Worm (Caenorhabditis elegans) whole organism, L4 larva: ENCODE results near the gene col-75.
A peak's percentile ranks its signal among the peaks of the same experiment; 100 is the strongest.

ENCODE experiments used
- F44E2.7 ChIP-seq: fragments of 200-800 bp; sonication (Bioruptor generic); IDR thresholded peaks from 2 replicates; pipeline ENCODE4 v2.1.2; 2022; ENCODE audit warnings: missing genetic modification characterization, missing compliant biosample characterization
- F49E8.2 ChIP-seq: sonication (generic microtip); optimal IDR thresholded peaks from 2 replicates; lab custom pipeline; 2016; ENCODE audit warnings: missing compliant biosample characterization, mild to moderate bottlenecking, missing genetic modification characterization, borderline replicate concordance
- T20F7.1 ChIP-seq: fragments of 200-800 bp; sonication (Bioruptor generic); optimal IDR thresholded peaks from 2 replicates; lab custom pipeline; 2018; ENCODE audit warnings: mild to moderate bottlenecking, missing genetic modification characterization, missing compliant biosample characterization
- Y48G9A.11 ChIP-seq: fragments of 200-800 bp; sonication (Bioruptor generic); IDR thresholded peaks from 2 replicates; pipeline ENCODE4 v1.3.6; 2022; ENCODE audit warnings: missing genetic modification reagents, missing genetic modification characterization, missing compliant biosample characterization
- ZK337.2 ChIP-seq: fragments of 200-800 bp; sonication (Bioruptor generic); IDR thresholded peaks from 2 replicates; pipeline ENCODE4 v1.3.6; 2022; ENCODE audit warnings: missing genetic modification reagents, missing genetic modification characterization, missing compliant biosample characterization
- ZK546.5 ChIP-seq, 2 experiments: sonication (generic microtip); optimal IDR thresholded peaks; 2 replicates each; lab custom pipeline; 2017; ENCODE audit warnings: missing biosample characterization in 2 of 2, missing genetic modification characterization in 2 of 2
- aha-1 ChIP-seq: fragments of 150-350 bp; peaks from one replicate; lab custom pipeline; 2014; ENCODE audit warnings: missing biosample characterization, missing genetic modification characterization
- aly-2 ChIP-seq: sonication (generic microtip); optimal IDR thresholded peaks from 2 replicates; lab custom pipeline; 2018; ENCODE audit warnings: missing biosample characterization, missing genetic modification characterization
- arid-1 ChIP-seq: fragments of 200-800 bp; sonication (Bioruptor generic); conservative IDR thresholded peaks from 2 replicates; pipeline ENCODE4 v1.3.6; 2022; ENCODE audit warnings: missing genetic modification reagents, missing genetic modification characterization, missing compliant biosample characterization
- attf-4 ChIP-seq: sonication (generic microtip); optimal IDR thresholded peaks from 3 replicates; lab custom pipeline; 2017; ENCODE audit warnings: missing biosample characterization, missing genetic modification characterization
- ceh-20 ChIP-seq: fragments of 200-800 bp; sonication (Bioruptor generic); IDR thresholded peaks from 2 replicates; pipeline ENCODE4 v1.3.6; 2022; ENCODE audit warnings: missing genetic modification reagents, missing genetic modification characterization, missing compliant biosample characterization
- ceh-28 ChIP-seq: fragments of 150-350 bp; optimal IDR thresholded peaks from 2 replicates; lab custom pipeline; 2014; ENCODE audit warnings: missing biosample characterization, missing genetic modification reagents, missing genetic modification characterization
- ceh-62 ChIP-seq: sonication (generic microtip); optimal IDR thresholded peaks from 2 replicates; lab custom pipeline; 2017; ENCODE audit warnings: missing biosample characterization, missing genetic modification characterization
- ceh-82 ChIP-seq: sonication (generic microtip); optimal IDR thresholded peaks from 2 replicates; lab custom pipeline; 2017; ENCODE audit warnings: missing biosample characterization, missing genetic modification characterization
- cey-2 ChIP-seq: sonication (generic microtip); optimal IDR thresholded peaks from 3 replicates; lab custom pipeline; 2017; ENCODE audit warnings: missing genetic modification characterization, mild to moderate bottlenecking, missing compliant biosample characterization, antibody characterized with exemption, borderline replicate concordance; ENCODE audit not compliant: insufficient read depth
- daf-12 ChIP-seq: fragments of 150-350 bp; optimal IDR thresholded peaks from 2 replicates; lab custom pipeline; 2014; ENCODE audit warnings: missing biosample characterization, missing genetic modification reagents, missing genetic modification characterization
- dmd-6 ChIP-seq: fragments of 200-800 bp; sonication (Bioruptor generic); IDR thresholded peaks from 2 replicates; pipeline ENCODE4 v1.3.6; 2022; ENCODE audit warnings: missing genetic modification reagents, missing genetic modification characterization, missing compliant biosample characterization
- dmd-8 ChIP-seq: fragments of 200-800 bp; sonication (Bioruptor generic); IDR thresholded peaks from 2 replicates; pipeline ENCODE4 v1.3.6; 2022; ENCODE audit warnings: missing genetic modification characterization, missing compliant biosample characterization
- dpl-1 ChIP-seq: fragments of 150-350 bp; optimal IDR thresholded peaks from 2 replicates; lab custom pipeline; 2014; ENCODE audit warnings: missing biosample characterization, missing genetic modification reagents, missing genetic modification characterization
- dve-1 ChIP-seq: sonication (generic microtip); optimal IDR thresholded peaks from 2 replicates; lab custom pipeline; 2017; ENCODE audit warnings: antibody characterized with exemption, mild to moderate bottlenecking, missing genetic modification characterization, missing compliant biosample characterization; ENCODE audit not compliant: insufficient read depth
- fkh-10 ChIP-seq: fragments of 150-350 bp; optimal IDR thresholded peaks from 2 replicates; lab custom pipeline; 2014; ENCODE audit warnings: missing biosample characterization, missing genetic modification reagents, missing genetic modification characterization
- hif-1 ChIP-seq, 2 experiments: sonication (generic microtip); optimal IDR thresholded peaks; 2 replicates each; lab custom pipeline; 2016 to 2017; ENCODE audit warnings: missing compliant biosample characterization in 2 of 2, missing genetic modification characterization in 2 of 2, missing genetic modification reagents in 2 of 2, missing genotype in 2 of 2, mild to moderate bottlenecking in 1 of 2
- hmg-1.1 ChIP-seq: fragments of 200-800 bp; sonication (Bioruptor generic); IDR thresholded peaks from 2 replicates; pipeline ENCODE4 v1.3.6; 2022; ENCODE audit warnings: missing genetic modification reagents, missing genetic modification characterization, missing compliant biosample characterization
- jun-1 ChIP-seq: fragments of 150-350 bp; optimal IDR thresholded peaks from 2 replicates; lab custom pipeline; 2014; ENCODE audit warnings: missing biosample characterization, missing genetic modification reagents, missing genetic modification characterization
- lin-1 ChIP-seq: fragments of 200-800 bp; sonication (Bioruptor generic); IDR thresholded peaks from 2 replicates; pipeline ENCODE4 v1.3.6; 2022; ENCODE audit warnings: missing genetic modification reagents, missing genetic modification characterization, missing compliant biosample characterization
- lin-13 ChIP-seq: fragments of 150-350 bp; optimal IDR thresholded peaks from 2 replicates; lab custom pipeline; 2014; ENCODE audit warnings: missing biosample characterization, missing genetic modification reagents, missing genetic modification characterization
- lin-15B ChIP-seq: fragments of 150-350 bp; sonication (generic microtip); optimal IDR thresholded peaks from 3 replicates; lab custom pipeline; 2014; ENCODE audit warnings: missing biosample characterization, missing genetic modification characterization
- lin-29 ChIP-seq: fragments of 200-800 bp; sonication (Bioruptor generic); IDR thresholded peaks from 2 replicates; pipeline ENCODE4 v1.3.6; 2022; ENCODE audit warnings: missing genetic modification reagents, missing genetic modification characterization, missing compliant biosample characterization
- lin-39 ChIP-seq: fragments of 150-350 bp; optimal IDR thresholded peaks from 2 replicates; lab custom pipeline; 2014; ENCODE audit warnings: missing biosample characterization, missing genetic modification reagents, missing genetic modification characterization
- lsy-2 ChIP-seq, 2 experiments: fragments of 150-350 bp in 1 of 2; sonication (generic microtip) in 1 of 2; optimal IDR thresholded peaks; 2 replicates each; lab custom pipeline; 2014 to 2017; ENCODE audit warnings: missing biosample characterization in 2 of 2, missing genetic modification characterization in 2 of 2
- madf-9 ChIP-seq: fragments of 200-800 bp; sonication (Bioruptor generic); conservative IDR thresholded peaks from 2 replicates; pipeline ENCODE4 v1.3.6; 2022; ENCODE audit warnings: missing genetic modification reagents, missing genetic modification characterization, missing compliant biosample characterization
- mdl-1 ChIP-seq, 2 experiments: fragments of 150-350 bp in 1 of 2; sonication (generic microtip) in 1 of 2; optimal IDR thresholded peaks; 2 replicates each; lab custom pipeline; 2014 to 2017; ENCODE audit warnings: missing biosample characterization in 2 of 2, missing genetic modification characterization in 2 of 2
- mxl-2 ChIP-seq: fragments of 200-800 bp; sonication (Bioruptor generic); conservative IDR thresholded peaks from 2 replicates; pipeline ENCODE4 v1.3.6; 2022; ENCODE audit warnings: missing genetic modification reagents, missing genetic modification characterization, missing compliant biosample characterization
- nhr-111 ChIP-seq: fragments of 200-800 bp; sonication (Bioruptor generic); optimal IDR thresholded peaks from 2 replicates; lab custom pipeline; 2018; ENCODE audit warnings: mild to moderate bottlenecking, missing genetic modification characterization, missing compliant biosample characterization
- nhr-41 ChIP-seq: fragments of 200-800 bp; sonication (Bioruptor generic); IDR thresholded peaks from 2 replicates; pipeline ENCODE4 v1.3.6; 2022; ENCODE audit warnings: missing genetic modification reagents, missing genetic modification characterization, missing compliant biosample characterization
- nhr-6 ChIP-seq: fragments of 150-350 bp; optimal IDR thresholded peaks from 2 replicates; lab custom pipeline; 2014; ENCODE audit warnings: missing biosample characterization, missing genetic modification characterization
- nhr-76 ChIP-seq: fragments of 150-350 bp; optimal IDR thresholded peaks from 2 replicates; lab custom pipeline; 2014; ENCODE audit warnings: missing biosample characterization, missing genetic modification characterization
- nhr-77 ChIP-seq: fragments of 150-350 bp; optimal IDR thresholded peaks from 2 replicates; lab custom pipeline; 2014; ENCODE audit warnings: missing biosample characterization, missing genetic modification characterization
- rbr-2 ChIP-seq: sonication (generic microtip); optimal IDR thresholded peaks from 2 replicates; lab custom pipeline; 2016; ENCODE audit warnings: missing genotype, missing genetic modification characterization, missing compliant biosample characterization
- sdz-12 ChIP-seq: fragments of 200-800 bp; sonication (Bioruptor generic); optimal IDR thresholded peaks from 2 replicates; lab custom pipeline; 2018; ENCODE audit warnings: mild to moderate bottlenecking, missing genetic modification characterization, missing compliant biosample characterization
- snpc-4 ChIP-seq: fragments of 150-350 bp; optimal IDR thresholded peaks from 2 replicates; lab custom pipeline; 2014; ENCODE audit warnings: missing biosample characterization, missing genetic modification characterization
- spr-1 ChIP-seq: sonication (generic microtip); optimal IDR thresholded peaks from 2 replicates; lab custom pipeline; 2016; ENCODE audit warnings: mild to moderate bottlenecking, missing genetic modification characterization, missing compliant biosample characterization
- tra-1 ChIP-seq: fragments of 200-800 bp; sonication (Bioruptor generic); IDR thresholded peaks from 2 replicates; pipeline ENCODE4 v1.3.6; 2022; ENCODE audit warnings: missing genetic modification reagents, missing genetic modification characterization, missing compliant biosample characterization
- unc-130 ChIP-seq: sonication (generic microtip); optimal IDR thresholded peaks from 2 replicates; lab custom pipeline; 2016; ENCODE audit warnings: missing genetic modification reagents, missing genetic modification characterization, missing compliant biosample characterization
- unc-39 ChIP-seq: sonication (generic microtip); optimal IDR thresholded peaks from 2 replicates; lab custom pipeline; 2017; ENCODE audit warnings: missing biosample characterization, missing genetic modification characterization
- unc-62 ChIP-seq, 3 experiments: fragments of 150-350 bp in 1 of 3; sonication (generic microtip); optimal IDR thresholded peaks in 2 of 3; peaks in 1 of 3; 1 replicate in 1 of 3; 2 replicates in 2 of 3; lab custom pipeline; 2014 to 2017; ENCODE audit warnings: missing biosample characterization in 3 of 3, missing genetic modification characterization in 3 of 3, missing genetic modification reagents in 3 of 3, missing genotype in 1 of 3
- vab-7 ChIP-seq: fragments of 200-800 bp; sonication (Bioruptor generic); IDR thresholded peaks from 2 replicates; pipeline ENCODE4 v1.3.6; 2022; ENCODE audit warnings: missing genetic modification reagents, missing genetic modification characterization, missing compliant biosample characterization
- zag-1 ChIP-seq: fragments of 150-350 bp; optimal IDR thresholded peaks from 2 replicates; lab custom pipeline; 2014; ENCODE audit warnings: missing biosample characterization, missing genetic modification characterization
- zfp-2 ChIP-seq: sonication (generic microtip); optimal IDR thresholded peaks from 2 replicates; lab custom pipeline; 2016; ENCODE audit warnings: mild to moderate bottlenecking, missing genetic modification characterization, missing compliant biosample characterization
- zfp-3 ChIP-seq: fragments of 200-800 bp; sonication (Bioruptor generic); conservative IDR thresholded peaks from 2 replicates; pipeline ENCODE4 v1.3.6; 2022; ENCODE audit warnings: missing genetic modification reagents, missing genetic modification characterization, missing compliant biosample characterization
- zip-2 ChIP-seq: fragments of 150-350 bp; optimal IDR thresholded peaks from 2 replicates; lab custom pipeline; 2014; ENCODE audit warnings: missing biosample characterization, missing genetic modification characterization

Gene col-75

DNA sequence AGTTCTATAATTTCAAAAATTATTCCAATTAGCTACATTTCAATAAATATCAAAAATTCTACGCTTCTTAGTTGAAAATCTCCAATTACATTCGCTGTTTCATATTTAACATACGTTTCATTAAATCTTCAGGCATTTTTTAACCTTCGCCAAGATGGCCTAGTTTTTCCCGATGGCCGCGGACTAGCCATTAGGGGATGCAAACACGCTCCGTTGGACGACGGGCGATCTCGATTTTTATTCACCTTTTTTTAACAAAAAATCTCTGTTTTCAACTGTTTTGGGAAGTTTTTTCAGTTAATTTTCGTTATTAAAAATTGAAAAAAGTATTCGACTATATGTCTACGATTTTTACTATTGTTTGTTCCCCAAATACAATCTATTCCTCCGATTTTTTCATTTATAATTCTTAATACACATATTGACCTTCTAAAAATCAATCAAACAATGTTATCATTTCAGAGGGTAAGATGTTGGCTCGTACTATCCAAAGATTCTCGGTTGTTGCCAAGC lies 42.9 kb upstream of the col-75 start, which contains the start of gene F58F12.1 (continued):
- no peak for TF ChIP-seq madf-9 (GFP tag; lab: Robert Waterston, UW)
- no peak for TF ChIP-seq nhr-41 (GFP tag; lab: Robert Waterston, UW)
- TF ChIP-seq Y48G9A.11, result no peak
- TF ChIP-seq snpc-4 (tag; lab: Kevin White, UChicago), result no peak
- peak; percentile 38 for TF ChIP-seq rbr-2 (tag; lab: Kevin White, UChicago)
- no peak for TF ChIP-seq jun-1
- no peak for TF ChIP-seq zip-2
- peak in 1 of 2 experiments; percentile 75 for TF ChIP-seq hif-1 (tag; optimal IDR thresholded peaks at IDR 0.05; lab: Kevin White, UChicago)
- TF ChIP-seq arid-1 (GFP tag; lab: Robert Waterston, UW), result no peak
- TF ChIP-seq ZK546.5 (tag; optimal IDR thresholded peaks at IDR 0.05; lab: Kevin White, UChicago), result no peak
- no peak for TF ChIP-seq lin-15B
- TF ChIP-seq zfp-2 (tag; lab: Kevin White, UChicago), result no peak
- TF ChIP-seq zag-1 (tag; lab: Kevin White, UChicago), result no peak
- TF ChIP-seq lin-39 (tag; lab: Kevin White, UChicago), result no peak
- no peak for TF ChIP-seq lin-29 (GFP tag; lab: Robert Waterston, UW)
- no peak for TF ChIP-seq mxl-2
- TF ChIP-seq aly-2 (tag; lab: Kevin White, UChicago), result no peak
- peak in 1 of 2 experiments; percentile 81 for TF ChIP-seq lsy-2 (tag; optimal IDR thresholded peaks at IDR 0.05; lab: Kevin White, UChicago)
- no peak for TF ChIP-seq cey-2 (tag; lab: Kevin White, UChicago)
- TF ChIP-seq unc-39 (tag; lab: Kevin White, UChicago), result no peak
- no peak for TF ChIP-seq ceh-62 (tag; lab: Kevin White, UChicago)
- no peak for TF ChIP-seq nhr-76
- no peak for TF ChIP-seq hmg-1.1 (GFP tag; lab: Robert Waterston, UW)
- peak; percentile 24 for TF ChIP-seq aha-1 (tag; lab: Kevin White, UChicago)
- peak; percentile 56 for TF ChIP-seq dpl-1
- TF ChIP-seq mdl-1 (tag; optimal IDR thresholded peaks at IDR 0.05; lab: Kevin White, UChicago), result no peak
- no peak for TF ChIP-seq ceh-28 (tag; lab: Kevin White, UChicago)
- TF ChIP-seq daf-12 (tag; lab: Kevin White, UChicago), result no peak
- TF ChIP-seq ceh-82 (tag; lab: Kevin White, UChicago), result no peak
- TF ChIP-seq lin-13 (GFP tag; lab: Kevin White, UChicago), result peak; percentile 43
- no peak for TF ChIP-seq lin-1
- TF ChIP-seq F49E8.2 (tag; lab: Kevin White, UChicago), result no peak
- no peak for TF ChIP-seq sdz-12 (GFP tag; lab: Kevin White, UChicago)
- TF ChIP-seq dve-1, result peak; percentile 50
- no peak for TF ChIP-seq fkh-10
- TF ChIP-seq tra-1, result no peak
- TF ChIP-seq ZK337.2 (GFP tag; lab: Robert Waterston, UW), result peak; percentile 47; the same call in 1 of the 2 replicates
- TF ChIP-seq zfp-3 (GFP tag; lab: Robert Waterston, UW), result no peak
- TF ChIP-seq attf-4 (tag; lab: Kevin White, UChicago), result no peak
- TF ChIP-seq dmd-8 (GFP tag; lab: Robert Waterston, UW), result no peak
- no peak for TF ChIP-seq vab-7 (GFP tag; lab: Robert Waterston, UW)
- peak; percentile 14; the same call in 1 of the 2 replicates for TF ChIP-seq dmd-6 (GFP tag; lab: Robert Waterston, UW)
- peak in 1 of 2 experiments; percentile 75 for TF ChIP-seq unc-62 (GFP tag; optimal IDR thresholded peaks at IDR 0.05 in 1 of 2; lab: Kevin White, UChicago)
- no peak for TF ChIP-seq unc-62 (tag; optimal IDR thresholded peaks at IDR 0.05; lab: Kevin White, UChicago)
- no peak for TF ChIP-seq F44E2.7 (GFP tag; lab: Robert Waterston, UW)
- TF ChIP-seq unc-130, result peak; percentile 90
- no peak for TF ChIP-seq spr-1
- peak; percentile 43 for TF ChIP-seq nhr-6 (tag; lab: Kevin White, UChicago)
- TF ChIP-seq ceh-20 (GFP tag; lab: Robert Waterston, UW), result no peak
- no peak for TF ChIP-seq nhr-77
- TF ChIP-seq nhr-111 (GFP tag; lab: Kevin White, UChicago), result no peak
- TF ChIP-seq T20F7.1 (GFP tag; lab: Kevin White, UChicago), result no peak
